Worm (Caenorhabditis elegans) whole organism, midembryonic: Measurements from ENCODE around the gene nduf-2.2.
A peak's percentile ranks its signal among the peaks of the same experiment; 100 is the strongest.

Experiments used
- T22C8.4 ChIP-seq: fragments of 200-800 bp; sonication (Bioruptor generic); IDR thresholded peaks from 2 replicates; pipeline ENCODE4 v1.3.6; 2022; ENCODE audit warnings: missing genetic modification characterization, missing compliant biosample characterization
- cog-1 ChIP-seq: sonication (generic microtip); optimal IDR thresholded peaks from 2 replicates; lab custom pipeline; 2016; ENCODE audit warnings: missing genetic modification characterization, missing compliant biosample characterization
- flt-1 ChIP-seq: fragments of 200-800 bp; sonication (Bioruptor generic); IDR thresholded peaks from 2 replicates; pipeline ENCODE4 v1.3.6; 2022; ENCODE audit warnings: missing genetic modification characterization, missing compliant biosample characterization
- klf-2 ChIP-seq: fragments of 200-800 bp; sonication (Bioruptor generic); conservative IDR thresholded peaks from 2 replicates; pipeline ENCODE4 v1.3.6; 2022; ENCODE audit warnings: missing genetic modification reagents, missing genetic modification characterization, missing compliant biosample characterization
- med-1 ChIP-seq: sonication (generic microtip); optimal IDR thresholded peaks from 2 replicates; lab custom pipeline; 2017; ENCODE audit warnings: missing genetic modification characterization, mild to moderate bottlenecking, missing compliant biosample characterization, antibody characterized with exemption, missing genetic modification reagents; ENCODE audit not compliant: insufficient read depth
- ref-1 ChIP-seq: fragments of 200-800 bp; sonication (Bioruptor generic); conservative IDR thresholded peaks from 2 replicates; pipeline ENCODE4 v1.3.6; 2022; ENCODE audit warnings: missing genetic modification reagents, missing genetic modification characterization, missing compliant biosample characterization
- tab-1 ChIP-seq: fragments of 200-800 bp; sonication (Bioruptor generic); IDR thresholded peaks from 2 replicates; pipeline ENCODE4 v1.3.6; 2022; ENCODE audit warnings: missing genetic modification characterization, missing compliant biosample characterization
- ztf-23 ChIP-seq: fragments of 200-800 bp; sonication (Bioruptor generic); IDR thresholded peaks from 2 replicates; pipeline ENCODE4 v1.3.6; 2022; ENCODE audit warnings: missing genetic modification reagents, missing genetic modification characterization, missing compliant biosample characterization
- ztf-29 ChIP-seq: fragments of 200-800 bp; sonication (Bioruptor generic); IDR thresholded peaks from 2 replicates; pipeline ENCODE4 v1.3.6; 2022; ENCODE audit warnings: missing genetic modification reagents, missing genetic modification characterization, missing compliant biosample characterization

The nduf-2.2 gene

ce11 chrIII:6464113-6464571 is 880 bp upstream of the nduf-2.2 start:
- TF ChIP-seq tab-1 (GFP tag; lab: Robert Waterston, UW) (no peak), ztf-29 (GFP tag; lab: Robert Waterston, UW) (peak; percentile 52; the same call in 1 of the 2 replicates), cog-1 (tag; lab: Kevin White, UChicago) (no peak), klf-2 (GFP tag; lab: Robert Waterston, UW) (no peak), ref-1 (GFP tag; lab: Robert Waterston, UW) (no peak), ztf-23 (GFP tag; lab: Robert Waterston, UW) (0 out of 2 replicates have a peak, but pooled peaks have one; percentile 6)

- TF ChIP-seq T22C8.4 (GFP tag; lab: Robert Waterston, UW) (no peak), cog-1 (tag; lab: Kevin White, UChicago) (no peak), ztf-29 (GFP tag; lab: Robert Waterston, UW) (no peak), tab-1 (GFP tag; lab: Robert Waterston, UW) (no peak), ztf-23 (GFP tag; lab: Robert Waterston, UW) (no peak), klf-2 (GFP tag; lab: Robert Waterston, UW) (no peak), med-1 (GFP tag; lab: Kevin White, UChicago) (no peak), ref-1 (GFP tag; lab: Robert Waterston, UW) (no peak)
These were observed 2.0 kb downstream of the nduf-2.2 start, which contains the start of gene T26A5.2 for ce11 chrIII:6467005-6467404. Gene T26A5.2, plus strand, starts transcription at chrIII:6467305.

DNA sequence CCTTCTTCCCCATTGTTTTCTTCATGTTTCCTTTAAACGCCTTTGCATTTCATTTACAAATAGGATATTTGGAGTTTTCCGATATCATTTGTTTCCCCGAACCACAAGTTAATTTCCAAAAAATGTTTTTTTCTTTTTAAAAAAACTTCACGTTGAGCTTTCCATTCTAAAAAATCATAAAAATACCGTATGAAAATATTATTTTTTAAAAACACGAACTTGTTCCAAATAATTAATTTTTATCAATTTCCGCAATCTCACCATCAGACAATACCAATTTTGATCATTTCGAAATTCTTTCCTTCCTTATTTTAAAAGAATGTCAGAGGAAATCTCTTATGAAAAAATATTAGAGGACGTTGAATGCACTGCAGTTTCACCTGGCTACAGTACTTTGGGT is 6.4 kb downstream of the nduf-2.2 start, which contains the start of gene wht-6:
wht-6 (plus strand) TSS at position 301 of the 400 bp plus-strand sequence.
- TF ChIP-seq flt-1 (GFP tag; lab: Robert Waterston, UW) (no peak), med-1 (GFP tag; lab: Kevin White, UChicago) (no peak), cog-1 (tag; lab: Kevin White, UChicago) (no peak), tab-1 (GFP tag; lab: Robert Waterston, UW) (no peak), ztf-29 (GFP tag; lab: Robert Waterston, UW) (no peak), ztf-23 (GFP tag; lab: Robert Waterston, UW) (no peak), ref-1 (GFP tag; lab: Robert Waterston, UW) (no peak), T22C8.4 (GFP tag; lab: Robert Waterston, UW) (no peak), klf-2 (GFP tag; lab: Robert Waterston, UW) (no peak)

ce11 chrIII:6476380-6476779 is 11.4 kb downstream of the nduf-2.2 start:
- no peak for TF ChIP-seq klf-2 (GFP tag; lab: Robert Waterston, UW)
- TF ChIP-seq ztf-23 (GFP tag; lab: Robert Waterston, UW): no peak
- TF ChIP-seq ztf-29 (GFP tag; lab: Robert Waterston, UW): no peak
- TF ChIP-seq ref-1 (GFP tag; lab: Robert Waterston, UW): no peak

- TF ChIP-seq cog-1 (tag; lab: Kevin White, UChicago): no peak
- TF ChIP-seq T22C8.4 (GFP tag; lab: Robert Waterston, UW): no peak
- TF ChIP-seq med-1 (GFP tag; lab: Kevin White, UChicago): no peak
- no peak for TF ChIP-seq ref-1 (GFP tag; lab: Robert Waterston, UW)
- no peak for TF ChIP-seq ztf-23 (GFP tag; lab: Robert Waterston, UW)
- TF ChIP-seq tab-1 (GFP tag; lab: Robert Waterston, UW): no peak
These were observed 13.4 kb downstream of the nduf-2.2 start, which contains the start of gene zip-8 for ce11 chrIII:6478256-6479004. Gene zip-8, plus strand, starts transcription at chrIII:6478955.

- TF ChIP-seq ztf-29 (GFP tag; lab: Robert Waterston, UW) (no peak), klf-2 (GFP tag; lab: Robert Waterston, UW) (no peak), T22C8.4 (GFP tag; lab: Robert Waterston, UW) (no peak), cog-1 (tag; lab: Kevin White, UChicago) (no peak), ref-1 (GFP tag; lab: Robert Waterston, UW) (no peak), med-1 (GFP tag; lab: Kevin White, UChicago) (no peak), ztf-23 (GFP tag; lab: Robert Waterston, UW) (no peak), tab-1 (GFP tag; lab: Robert Waterston, UW) (no peak), flt-1 (GFP tag; lab: Robert Waterston, UW) (no peak)
These were observed 14.4 kb downstream of the nduf-2.2 start for ce11 chrIII:6479439-6479838.

DNA sequence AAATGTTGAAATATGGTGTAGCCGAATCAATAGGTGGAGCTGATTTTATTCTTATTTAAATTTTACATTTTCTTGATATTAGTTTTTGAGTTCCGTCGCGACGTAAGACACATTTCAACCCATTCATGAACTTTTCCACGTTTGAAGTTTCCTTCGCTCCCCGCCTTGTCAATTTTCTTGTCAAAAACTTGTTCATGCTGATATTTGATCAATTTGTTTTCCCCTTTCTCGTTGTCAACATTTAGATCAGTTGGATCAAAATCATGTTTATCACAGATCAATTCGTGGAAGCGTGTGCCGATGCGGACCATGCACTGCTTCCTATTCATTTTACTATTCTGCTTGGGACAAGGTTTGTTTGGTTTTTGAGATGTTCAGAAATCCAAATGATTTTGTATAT is 17.9 kb downstream of the nduf-2.2 start, which contains the start of gene chtb-2:
chtb-2 (plus strand) TSS at position 301 of the 400 bp plus-strand sequence.
- TF ChIP-seq ztf-23 (GFP tag; lab: Robert Waterston, UW): no peak
- TF ChIP-seq T22C8.4 (GFP tag; lab: Robert Waterston, UW): no peak
- TF ChIP-seq tab-1 (GFP tag; lab: Robert Waterston, UW): no peak
- no peak for TF ChIP-seq med-1 (GFP tag; lab: Kevin White, UChicago)
- TF ChIP-seq cog-1 (tag; lab: Kevin White, UChicago): no peak
- TF ChIP-seq ztf-29 (GFP tag; lab: Robert Waterston, UW): no peak
- TF ChIP-seq klf-2 (GFP tag; lab: Robert Waterston, UW): no peak
- no peak for TF ChIP-seq ref-1 (GFP tag; lab: Robert Waterston, UW)
- no peak for TF ChIP-seq flt-1 (GFP tag; lab: Robert Waterston, UW)

- TF ChIP-seq flt-1 (GFP tag; lab: Robert Waterston, UW) (no peak), ztf-23 (GFP tag; lab: Robert Waterston, UW) (no peak), ztf-29 (GFP tag; lab: Robert Waterston, UW) (no peak), med-1 (GFP tag; lab: Kevin White, UChicago) (no peak), ref-1 (GFP tag; lab: Robert Waterston, UW) (no peak), klf-2 (GFP tag; lab: Robert Waterston, UW) (no peak), tab-1 (GFP tag; lab: Robert Waterston, UW) (no peak), cog-1 (tag; lab: Kevin White, UChicago) (no peak), T22C8.4 (GFP tag; lab: Robert Waterston, UW) (no peak)
These were observed 23.9 kb downstream of the nduf-2.2 start for ce11 chrIII:6488916-6489315.
